Fruit fly (Drosophila melanogaster): ENCODE measurements around the gene CG42359.
A peak's percentile ranks its signal among the peaks of the same experiment; 100 is the strongest.

The CG42359 gene

DNA sequence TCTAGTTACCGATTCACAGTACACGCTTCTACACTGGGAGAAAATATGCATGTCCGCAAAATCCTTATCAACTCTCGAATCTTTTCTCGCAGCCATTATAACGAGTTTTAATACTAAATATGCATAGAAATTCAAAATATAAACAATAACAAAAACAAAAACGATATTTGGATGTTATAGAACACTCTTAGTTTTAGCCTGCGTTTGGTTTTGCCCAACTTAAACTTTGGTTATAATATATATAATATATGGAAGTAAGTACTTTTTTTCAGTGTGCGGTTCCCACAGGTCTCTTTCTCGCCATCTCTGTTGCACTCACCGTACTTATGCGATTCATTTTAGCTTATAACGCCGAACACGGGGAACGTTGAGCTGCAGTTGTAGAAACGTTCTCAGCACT lies 49.7 kb upstream of the CG42359 start, which contains the start of gene cry (continued):
- TF ChIP-seq az2 (GFP tag; optimal IDR thresholded peaks at IDR 0.05): peak; percentile 56
- peak; percentile 24 for TF ChIP-seq CG12659 (GFP tag; optimal IDR thresholded peaks at IDR 0.05)
- peak; percentile 45 for TF ChIP-seq CG2202 (tag; optimal IDR thresholded peaks at IDR 0.05)
- peak; percentile 36 for TF ChIP-seq NfI (GFP tag; optimal IDR thresholded peaks at IDR 0.05)
- no peak for TF ChIP-seq CG6813 (GFP tag; optimal IDR thresholded peaks at IDR 0.05)
- TF ChIP-seq Ssrp (tag; optimal IDR thresholded peaks at IDR 0.05): peak; percentile 79
- TF ChIP-seq CG15696 (tag; optimal IDR thresholded peaks at IDR 0.05): peak; percentile 19
- peak; percentile 73 for TF ChIP-seq Drgx (GFP tag; IDR thresholded peaks at IDR 0.05)
- no peak for TF ChIP-seq CG11560 (tag; IDR thresholded peaks at IDR 0.05)
- TF ChIP-seq CG7987 (GFP tag; optimal IDR thresholded peaks at IDR 0.05): no peak
- no peak for TF ChIP-seq Taf1 (GFP tag; IDR thresholded peaks at IDR 0.05)
- peak; percentile 5 for TF ChIP-seq CG12155 (GFP tag; optimal IDR thresholded peaks at IDR 0.05)
- TF ChIP-seq CG8944 (GFP tag; optimal IDR thresholded peaks at IDR 0.05): no peak
- TF ChIP-seq Neu2 (GFP tag; optimal IDR thresholded peaks at IDR 0.05; ENCODE audit: borderline replicate concordance): no peak
- TF ChIP-seq Awh (GFP tag; IDR thresholded peaks at IDR 0.05): 0 out of 2 replicates have a peak, but pooled peaks have one; percentile 6
- 0 out of 2 replicates have a peak, but pooled peaks have one; percentile 11 for TF ChIP-seq CG3847 (GFP tag; IDR thresholded peaks at IDR 0.05)
- TF ChIP-seq Ptx1 (GFP tag; IDR thresholded peaks at IDR 0.05): no peak
- TF ChIP-seq dmrt99B (tag; optimal IDR thresholded peaks at IDR 0.05): peak; percentile 80
- peak; percentile 51 for TF ChIP-seq CG15269 (tag; optimal IDR thresholded peaks at IDR 0.05)
- TF ChIP-seq CG7357 (GFP tag; IDR thresholded peaks at IDR 0.05): no peak
- peak; percentile 39 for TF ChIP-seq Max (GFP tag; optimal IDR thresholded peaks at IDR 0.05)
- TF ChIP-seq CG7839 (tag; optimal IDR thresholded peaks at IDR 0.05): peak; percentile 80
- TF ChIP-seq mam (GFP tag; optimal IDR thresholded peaks at IDR 0.05): no peak
- TF ChIP-seq Abd-B (GFP tag; optimal IDR thresholded peaks at IDR 0.05): peak; percentile 66
- no peak for TF ChIP-seq Bteb2 (GFP tag; optimal IDR thresholded peaks at IDR 0.05)
- TF ChIP-seq vvl (GFP tag; IDR thresholded peaks at IDR 0.05): no peak
- TF ChIP-seq CG9876 (GFP tag; optimal IDR thresholded peaks at IDR 0.05): no peak
- 0 out of 3 replicates have a peak, but pooled peaks have one; percentile 47 for TF ChIP-seq CG11695 (GFP tag; IDR thresholded peaks at IDR 0.05)
- TF ChIP-seq CG4282 (GFP tag; optimal IDR thresholded peaks at IDR 0.05): no peak
- peak; percentile 41 for TF ChIP-seq CG4820 (GFP tag; optimal IDR thresholded peaks at IDR 0.05)
- TF ChIP-seq CG6689 (GFP tag; IDR thresholded peaks at IDR 0.05): peak; percentile 56; the same call in 1 of the 2 replicates
- TF ChIP-seq CG13424 (tag; optimal IDR thresholded peaks at IDR 0.05): peak; percentile 68
- TF ChIP-seq Xbp1 (GFP tag; optimal IDR thresholded peaks at IDR 0.05): peak; percentile 52
- TF ChIP-seq lbe (GFP tag; optimal IDR thresholded peaks at IDR 0.05): no peak
- TF ChIP-seq ash1 (GFP tag; optimal IDR thresholded peaks at IDR 0.05): no peak
- peak; percentile 63 for TF ChIP-seq tio (GFP tag; optimal IDR thresholded peaks at IDR 0.05)
- no peak; the same call in 2 of the 3 replicates for TF ChIP-seq B-H1 (GFP tag; IDR thresholded peaks at IDR 0.05)
- peak; percentile 62 for TF ChIP-seq D19A (tag; optimal IDR thresholded peaks at IDR 0.05)
- TF ChIP-seq dan (GFP tag; IDR thresholded peaks at IDR 0.05): no peak
- no peak for TF ChIP-seq Ravus (GFP tag; IDR thresholded peaks at IDR 0.05)
- peak; percentile 3 for TF ChIP-seq CG8281 (tag; optimal IDR thresholded peaks at IDR 0.05)
- peak; percentile 56 for TF ChIP-seq lab (GFP tag; optimal IDR thresholded peaks at IDR 0.05)
- peak; percentile 51 for TF ChIP-seq bcd (GFP tag; optimal IDR thresholded peaks at IDR 0.05)
- TF ChIP-seq D19B (GFP tag; optimal IDR thresholded peaks at IDR 0.05): no peak
- peak; percentile 43 for TF ChIP-seq Hsf (GFP tag; optimal IDR thresholded peaks at IDR 0.05)
- peak; percentile 13 for TF ChIP-seq tap (tag; optimal IDR thresholded peaks at IDR 0.05)
- TF ChIP-seq CG30403 (GFP tag; optimal IDR thresholded peaks at IDR 0.05): peak; percentile 60
- TF ChIP-seq E2f1 (GFP tag; IDR thresholded peaks at IDR 0.05): no peak
- TF ChIP-seq org-1 (GFP tag; optimal IDR thresholded peaks at IDR 0.05): peak; percentile 26
- peak; percentile 8 for TF ChIP-seq Atf-2 (GFP tag; optimal IDR thresholded peaks at IDR 0.05)
- no peak for TF ChIP-seq hth (optimal IDR thresholded peaks at IDR 0.05)
- TF ChIP-seq CG13894 (tag; optimal IDR thresholded peaks at IDR 0.05): no peak
